Worm (Caenorhabditis elegans): ENCODE measurements around the gene F43C11.8.

Gene F43C11.8

ce11 chrII:2366623-2367365 is 34.5 kb downstream of the F43C11.8 start, which contains the start of the genes F43C11.12 and F16G10.5:
F43C11.12 (minus strand) TSS chrII:2366723.
F16G10.5 (plus strand) TSS chrII:2367315.
- TF ChIP-seq nhr-41 (GFP tag; IDR thresholded peaks at IDR 0.05) (no peak), F44E2.7 (GFP tag; IDR thresholded peaks at IDR 0.05) (no peak), unc-62 (GFP tag; optimal IDR thresholded peaks at IDR 0.05 in 1 of 2) (peak in 1 of 2 experiments; percentile 32), unc-62 (tag; optimal IDR thresholded peaks at IDR 0.05) (no peak)

DNA sequence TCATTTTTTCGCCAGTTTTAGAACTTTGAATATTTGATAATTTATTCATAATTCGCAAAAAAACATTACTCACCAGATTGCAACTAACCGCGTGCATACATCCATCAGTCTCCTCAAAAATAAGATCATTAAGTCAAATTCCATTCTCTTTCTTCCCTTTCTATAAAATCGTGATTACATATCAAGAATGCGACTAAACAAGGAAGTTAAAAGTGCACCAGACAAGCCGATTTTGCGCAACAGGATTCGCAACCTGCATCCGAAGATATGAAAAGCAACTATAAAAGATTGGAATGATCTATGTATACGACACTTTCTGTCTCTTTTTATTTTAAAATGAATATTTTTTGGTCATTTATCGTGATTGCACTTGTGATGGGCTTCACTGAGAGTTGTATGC is 36.6 kb downstream of the F43C11.8 start, which contains the start of gene hpo-25:
TSS of gene hpo-25 (plus strand) at position 301 of the 400 bp plus-strand sequence.
- TF ChIP-seq ztf-7 (tag; optimal IDR thresholded peaks at IDR 0.05) (no peak), aha-1 (tag) (peak; percentile 6)

- TF ChIP-seq dmd-9 (GFP tag; IDR thresholded peaks at IDR 0.05) = no peak
- TF ChIP-seq egl-43 (GFP tag; IDR thresholded peaks at IDR 0.05) = no peak
- no peak for TF ChIP-seq unc-130 (GFP tag; optimal IDR thresholded peaks at IDR 0.05)
- TF ChIP-seq aha-1 (tag) = peak; percentile 66
Measured at ce11 chrII:2372090-2372489, 39.8 kb downstream of the F43C11.8 start, which contains the start of gene F16G10.3. F16G10.3 (plus strand) TSS chrII:2372390.

ce11 chrII:2374973-2375372 is 42.7 kb downstream of the F43C11.8 start, which contains the start of gene F16G10.2:
F16G10.2 (plus strand) TSS chrII:2375273.
- TF ChIP-seq nhr-11 (tag; optimal IDR thresholded peaks at IDR 0.05) (no peak), unc-62 (GFP tag; optimal IDR thresholded peaks at IDR 0.05 in 1 of 2) (peak in 1 of 2 experiments; percentile 79), unc-62 (tag; optimal IDR thresholded peaks at IDR 0.05) (no peak), egl-27 (tag; optimal IDR thresholded peaks at IDR 0.05) (no peak), lin-38 (GFP tag; IDR thresholded peaks at IDR 0.05) (no peak), Y5F2A.4 (GFP tag; optimal IDR thresholded peaks at IDR 0.05) (no peak), madf-5 (GFP tag; IDR thresholded peaks at IDR 0.05) (no peak), unc-39 (tag; optimal IDR thresholded peaks at IDR 0.05) (no peak), nhr-76 (tag; optimal IDR thresholded peaks at IDR 0.05) (no peak)

DNA sequence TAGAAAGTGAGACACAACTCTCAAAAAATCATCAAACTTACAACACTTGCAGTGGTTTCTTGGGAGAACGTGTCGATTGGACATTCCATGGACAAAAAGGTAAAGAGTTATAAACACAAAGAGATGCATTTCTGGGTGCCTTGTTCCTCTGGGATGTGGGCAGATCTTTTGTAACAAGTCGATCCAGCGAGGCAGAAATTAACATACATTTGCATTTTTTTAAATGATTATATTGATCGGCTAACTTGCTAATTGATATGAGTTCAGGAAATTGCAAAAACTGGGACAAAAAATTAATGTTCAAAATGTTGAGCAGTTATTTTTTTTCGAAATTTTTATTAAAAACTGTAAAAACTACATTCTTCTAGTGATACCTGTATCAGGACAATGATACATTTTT is 45.4 kb downstream of the F43C11.8 start, which contains the start of gene F16G10.6:
TSS of gene F16G10.6 (minus strand) at position 101 of the 400 bp plus-strand sequence.
- TF ChIP-seq duxl-1 (tag; optimal IDR thresholded peaks at IDR 0.05; ENCODE audit: poor library complexity) (no peak), unc-62 (GFP tag; optimal IDR thresholded peaks at IDR 0.05 in 1 of 2) (peak in 1 of 2 experiments; percentile 1), unc-62 (tag; optimal IDR thresholded peaks at IDR 0.05) (no peak), set-16 (GFP tag; IDR thresholded peaks at IDR 0.05) (no peak)

ce11 chrII:2378465-2379009 is 46.2 kb downstream of the F43C11.8 start:
- TF ChIP-seq duxl-1 (tag; optimal IDR thresholded peaks at IDR 0.05; ENCODE audit: poor library complexity) (peak; percentile 77), nhr-102 (tag; optimal IDR thresholded peaks at IDR 0.05) (peak; percentile 97), nhr-77 (tag; optimal IDR thresholded peaks at IDR 0.05) (peak; percentile 86), Y75B8A.6 (GFP tag; IDR thresholded peaks at IDR 0.05) (peak; percentile 58; the same call in 1 of the 2 replicates), ceh-32 (tag; optimal IDR thresholded peaks at IDR 0.05; ENCODE audit: poor library complexity) (no peak), cey-2 (tag; optimal IDR thresholded peaks at IDR 0.05; ENCODE audit: borderline replicate concordance, insufficient read depth) (peak; percentile 93), unc-62 (GFP tag; optimal IDR thresholded peaks at IDR 0.05 in 1 of 2) (peak in 1 of 2 experiments; percentile 74), unc-62 (tag; optimal IDR thresholded peaks at IDR 0.05) (no peak), fos-1 (tag; optimal IDR thresholded peaks at IDR 0.05) (peak; percentile 88), ceh-20 (GFP tag; IDR thresholded peaks at IDR 0.05) (peak; percentile 84; the same call in 1 of the 2 replicates), dmd-6 (GFP tag; IDR thresholded peaks at IDR 0.05) (peak; percentile 96), jun-1 (tag; optimal IDR thresholded peaks at IDR 0.05) (peak; percentile 95), pha-4 (GFP tag; IDR thresholded peaks at IDR 0.05) (peak; percentile 92), pha-4 (tag; optimal IDR thresholded peaks at IDR 0.05) (no peak), nhr-237 (tag; optimal IDR thresholded peaks at IDR 0.05) (no peak), mdt-29 (GFP tag; IDR thresholded peaks at IDR 0.05) (peak; percentile 51; the same call in 1 of the 2 replicates), T26A8.4 (GFP tag; IDR thresholded peaks at IDR 0.05) (peak; percentile 55; the same call in 1 of the 2 replicates), spr-1 (tag; optimal IDR thresholded peaks at IDR 0.05) (peak; percentile 29), nhr-6 (tag; optimal IDR thresholded peaks at IDR 0.05) (peak; percentile 51), pqm-1 (tag; optimal IDR thresholded peaks at IDR 0.05) (peak; percentile 100), tag-97 (GFP tag; IDR thresholded peaks at IDR 0.05) (no peak), dve-1 (tag; optimal IDR thresholded peaks at IDR 0.05; ENCODE audit: insufficient read depth) (peak; percentile 91), rbr-2 (tag; optimal IDR thresholded peaks at IDR 0.05) (no peak), mxl-3 (GFP tag; optimal IDR thresholded peaks at IDR 0.05) (peak; percentile 66)

Data from whole organism, L4 larva.